Worm (Caenorhabditis elegans) whole organism, L3 larva: ENCODE results near the gene dbn-1.

Experiments
- R02D3.7 ChIP-seq: fragments of 150-350 bp; optimal IDR thresholded peaks from 2 replicates; lab custom pipeline; 2014; ENCODE audit warnings: missing biosample characterization, missing genetic modification characterization
- aly-2 ChIP-seq: fragments of 150-350 bp; optimal IDR thresholded peaks from 2 replicates; lab custom pipeline; 2014; ENCODE audit warnings: missing biosample characterization, missing genetic modification characterization
- ama-1 ChIP-seq: fragments of 150-350 bp; optimal IDR thresholded peaks from 2 replicates; lab custom pipeline; 2018
- ceh-16 ChIP-seq: sonication (generic microtip); optimal IDR thresholded peaks from 2 replicates; lab custom pipeline; 2017; ENCODE audit warnings: missing biosample characterization, missing genetic modification characterization
- ceh-82 ChIP-seq: fragments of 150-350 bp; optimal IDR thresholded peaks from 2 replicates; lab custom pipeline; 2014; ENCODE audit warnings: missing biosample characterization, missing genetic modification characterization
- daf-12 ChIP-seq: fragments of 150-350 bp; optimal IDR thresholded peaks from 2 replicates; lab custom pipeline; 2014; ENCODE audit warnings: missing biosample characterization, missing genetic modification reagents, missing genetic modification characterization
- egl-27 ChIP-seq: sonication (generic microtip); optimal IDR thresholded peaks from 4 replicates; lab custom pipeline; 2017; ENCODE audit warnings: missing biosample characterization, missing genetic modification reagents, missing genetic modification characterization
- egl-5 ChIP-seq: fragments of 150-350 bp; optimal IDR thresholded peaks from 2 replicates; lab custom pipeline; 2017; ENCODE audit warnings: missing biosample characterization, missing genetic modification reagents, missing genetic modification characterization, inconsistent platforms
- elt-1 ChIP-seq: fragments of 150-350 bp; optimal IDR thresholded peaks from 2 replicates; lab custom pipeline; 2014; ENCODE audit warnings: missing biosample characterization, missing genetic modification characterization
- elt-2 ChIP-seq: sonication (generic microtip); optimal IDR thresholded peaks from 2 replicates; lab custom pipeline; 2016; ENCODE audit warnings: missing genetic modification reagents, mild to moderate bottlenecking, missing genetic modification characterization, missing compliant biosample characterization
- elt-3 ChIP-seq, 3 experiments: fragments of 150-350 bp in 1 of 3; sonication (generic microtip) in 2 of 3; optimal IDR thresholded peaks; 2 replicates in 2 of 3; 4 replicates in 1 of 3; lab custom pipeline; 2014 to 2017; ENCODE audit warnings: missing biosample characterization in 3 of 3, missing genetic modification characterization in 3 of 3
- eor-1 ChIP-seq, 2 experiments: fragments of 150-350 bp; optimal IDR thresholded peaks; 2 replicates each; lab custom pipeline; 2014 to 2018; ENCODE audit warnings: missing biosample characterization in 2 of 2, missing genetic modification characterization in 2 of 2
- fkh-10 ChIP-seq: sonication (generic microtip); optimal IDR thresholded peaks from 2 replicates; lab custom pipeline; 2017; ENCODE audit warnings: missing biosample characterization, missing genetic modification reagents, missing genetic modification characterization
- fkh-2 ChIP-seq: fragments of 150-350 bp; optimal IDR thresholded peaks from 2 replicates; lab custom pipeline; 2014; ENCODE audit warnings: missing biosample characterization, missing genetic modification reagents, missing genetic modification characterization
- hmg-11 ChIP-seq: sonication (generic microtip); optimal IDR thresholded peaks from 2 replicates; lab custom pipeline; 2016; ENCODE audit warnings: missing genetic modification characterization, missing compliant biosample characterization
- jun-1 ChIP-seq: fragments of 150-350 bp; optimal IDR thresholded peaks from 2 replicates; lab custom pipeline; 2014; ENCODE audit warnings: missing biosample characterization, missing genetic modification reagents, missing genetic modification characterization
- lin-39 ChIP-seq: fragments of 150-350 bp; optimal IDR thresholded peaks from 2 replicates; lab custom pipeline; 2018; ENCODE audit warnings: missing biosample characterization, missing genetic modification reagents, missing genetic modification characterization
- lsy-12 ChIP-seq: sonication (generic microtip); optimal IDR thresholded peaks from 2 replicates; lab custom pipeline; 2016; ENCODE audit warnings: mild to moderate bottlenecking, missing genetic modification characterization, missing compliant biosample characterization
- mdl-1 ChIP-seq: fragments of 150-350 bp; optimal IDR thresholded peaks from 2 replicates; lab custom pipeline; 2014; ENCODE audit warnings: missing biosample characterization, missing genetic modification characterization
- mml-1 ChIP-seq: fragments of 150-350 bp; sonication (generic microtip); optimal IDR thresholded peaks from 3 replicates; lab custom pipeline; 2014; ENCODE audit warnings: missing biosample characterization, missing genetic modification characterization
- nhr-11 ChIP-seq: fragments of 150-350 bp; optimal IDR thresholded peaks from 2 replicates; lab custom pipeline; 2014; ENCODE audit warnings: missing biosample characterization, missing genetic modification characterization
- nhr-23 ChIP-seq: fragments of 150-350 bp; optimal IDR thresholded peaks from 2 replicates; lab custom pipeline; 2014; ENCODE audit warnings: missing biosample characterization, missing genetic modification reagents, missing genetic modification characterization
- nhr-237 ChIP-seq: fragments of 150-350 bp; optimal IDR thresholded peaks from 2 replicates; lab custom pipeline; 2014; ENCODE audit warnings: missing biosample characterization, missing genetic modification characterization
- nhr-25 ChIP-seq: sonication (generic microtip); optimal IDR thresholded peaks from 2 replicates; lab custom pipeline; 2017; ENCODE audit warnings: missing biosample characterization, missing genetic modification characterization
- nhr-28 ChIP-seq: fragments of 150-350 bp; optimal IDR thresholded peaks from 2 replicates; lab custom pipeline; 2014; ENCODE audit warnings: missing biosample characterization, missing genetic modification characterization
- nhr-43 ChIP-seq: sonication (generic microtip); optimal IDR thresholded peaks from 2 replicates; lab custom pipeline; 2016; ENCODE audit warnings: mild to moderate bottlenecking, missing genetic modification characterization, missing compliant biosample characterization; ENCODE audit not compliant: poor library complexity, severe bottlenecking
- nhr-67 ChIP-seq: fragments of 150-350 bp; optimal IDR thresholded peaks from 2 replicates; lab custom pipeline; 2014; ENCODE audit warnings: missing biosample characterization, missing genetic modification characterization
- nhr-76 ChIP-seq: fragments of 150-350 bp; sonication (generic microtip); optimal IDR thresholded peaks from 5 replicates; lab custom pipeline; 2014; ENCODE audit warnings: missing biosample characterization, missing genetic modification characterization
- pqm-1 ChIP-seq: fragments of 150-350 bp; optimal IDR thresholded peaks from 2 replicates; lab custom pipeline; 2017; ENCODE audit warnings: missing biosample characterization, missing genetic modification characterization, inconsistent platforms
- sea-2 ChIP-seq: fragments of 150-350 bp; sonication (generic microtip); optimal IDR thresholded peaks from 4 replicates; lab custom pipeline; 2014; ENCODE audit warnings: missing biosample characterization, missing genetic modification reagents, missing genetic modification characterization
- skn-1 ChIP-seq: fragments of 150-350 bp; optimal IDR thresholded peaks from 2 replicates; lab custom pipeline; 2014; ENCODE audit warnings: missing biosample characterization, missing genetic modification characterization
- snpc-4 ChIP-seq: fragments of 150-350 bp; optimal IDR thresholded peaks from 2 replicates; lab custom pipeline; 2014; ENCODE audit warnings: missing biosample characterization, missing genetic modification characterization
- unc-39 ChIP-seq: sonication (generic microtip); optimal IDR thresholded peaks from 4 replicates; lab custom pipeline; 2017; ENCODE audit warnings: missing biosample characterization, missing genetic modification characterization
- zag-1 ChIP-seq: fragments of 150-350 bp; optimal IDR thresholded peaks from 2 replicates; lab custom pipeline; 2014; ENCODE audit warnings: missing biosample characterization, missing genetic modification characterization
- ztf-11 ChIP-seq: fragments of 150-350 bp; optimal IDR thresholded peaks from 2 replicates; lab custom pipeline; 2014; ENCODE audit warnings: missing biosample characterization, missing genetic modification characterization

Gene dbn-1

ce11 chrIII:13717505-13717904 is 44.4 kb downstream of the dbn-1 start (continued):
- TF ChIP-seq lin-39 (tag; lab: Kevin White, UChicago): peak; percentile 73
- no peak for TF ChIP-seq nhr-11 (tag; lab: Kevin White, UChicago)
- TF ChIP-seq unc-39 (tag; lab: Kevin White, UChicago): no peak
- no peak for TF ChIP-seq pqm-1 (tag; lab: Kevin White, UChicago)
- no peak for TF ChIP-seq skn-1 (tag; lab: Kevin White, UChicago)
- TF ChIP-seq nhr-25 (tag; lab: Kevin White, UChicago): peak; percentile 93
- TF ChIP-seq ama-1 (lab: Kevin White, UChicago): peak; percentile 9
- no peak for TF ChIP-seq zag-1 (tag; lab: Kevin White, UChicago)
- TF ChIP-seq snpc-4 (tag; lab: Kevin White, UChicago): no peak
- TF ChIP-seq nhr-67 (tag; lab: Kevin White, UChicago): no peak
- no peak for TF ChIP-seq aly-2
- no peak for TF ChIP-seq ceh-16 (tag; lab: Kevin White, UChicago)
- no peak for TF ChIP-seq nhr-76 (tag; lab: Kevin White, UChicago)
- no peak for TF ChIP-seq elt-2 (tag; lab: Kevin White, UChicago)
- TF ChIP-seq egl-5 (tag; lab: Kevin White, UChicago): peak; percentile 53
- no peak for TF ChIP-seq elt-1 (tag; lab: Kevin White, UChicago)
- TF ChIP-seq egl-27: no peak
- peak; percentile 26 for TF ChIP-seq lsy-12 (tag; lab: Kevin White, UChicago)
- no peak for TF ChIP-seq elt-3 (tag; optimal IDR thresholded peaks at IDR 0.05; lab: Kevin White, UChicago)
- no peak for TF ChIP-seq fkh-2 (tag; lab: Kevin White, UChicago)
- TF ChIP-seq ceh-82: no peak

- TF ChIP-seq nhr-25 (tag; lab: Kevin White, UChicago) (no peak), elt-1 (tag; lab: Kevin White, UChicago) (no peak), pqm-1 (tag; lab: Kevin White, UChicago) (no peak), egl-5 (tag; lab: Kevin White, UChicago) (no peak), sea-2 (GFP tag; lab: Kevin White, UChicago) (no peak), mdl-1 (no peak), fkh-2 (tag; lab: Kevin White, UChicago) (no peak), lsy-12 (tag; lab: Kevin White, UChicago) (no peak), snpc-4 (tag; lab: Kevin White, UChicago) (no peak), egl-27 (no peak), fkh-10 (GFP tag; lab: Kevin White, UChicago) (no peak), daf-12 (no peak), jun-1 (tag; lab: Kevin White, UChicago) (no peak), nhr-237 (no peak), skn-1 (tag; lab: Kevin White, UChicago) (no peak), nhr-28 (tag; lab: Kevin White, UChicago) (no peak), ceh-16 (tag; lab: Kevin White, UChicago) (no peak), nhr-23 (tag; lab: Kevin White, UChicago) (no peak), mml-1 (tag; lab: Kevin White, UChicago) (no peak)
- TF ChIP-seq, all 47 proteins: peak for 0
These were observed 45.0 kb downstream of the dbn-1 start for ce11 chrIII:13716831-13717230.

- TF ChIP-seq hmg-11 (tag; lab: Kevin White, UChicago) (no peak), skn-1 (tag; lab: Kevin White, UChicago) (peak; percentile 73), lin-39 (tag; lab: Kevin White, UChicago) (no peak), nhr-11 (tag; lab: Kevin White, UChicago) (peak; percentile 63), nhr-25 (tag; lab: Kevin White, UChicago) (peak; percentile 31)
These were observed 45.6 kb downstream of the dbn-1 start for ce11 chrIII:13716266-13716665.

ce11 chrIII:13714950-13715349 is 46.9 kb downstream of the dbn-1 start:
- TF ChIP-seq mml-1 (tag; lab: Kevin White, UChicago): no peak
- TF ChIP-seq eor-1 (tag; optimal IDR thresholded peaks at IDR 0.05; lab: Kevin White, UChicago): no peak
- TF ChIP-seq hmg-11 (tag; lab: Kevin White, UChicago): no peak
- TF ChIP-seq jun-1 (tag; lab: Kevin White, UChicago): no peak
- no peak for TF ChIP-seq elt-1 (tag; lab: Kevin White, UChicago)
- TF ChIP-seq nhr-11 (tag; lab: Kevin White, UChicago): no peak
- no peak for TF ChIP-seq R02D3.7 (tag; lab: Kevin White, UChicago)
- no peak for TF ChIP-seq pqm-1 (tag; lab: Kevin White, UChicago)
- no peak for TF ChIP-seq lsy-12 (tag; lab: Kevin White, UChicago)
- no peak for TF ChIP-seq nhr-43
- TF ChIP-seq ztf-11 (tag; lab: Kevin White, UChicago): no peak
- no peak for TF ChIP-seq fkh-10 (GFP tag; lab: Kevin White, UChicago)
- no peak for TF ChIP-seq ceh-16 (tag; lab: Kevin White, UChicago)
